In the genomic region with DNA sequence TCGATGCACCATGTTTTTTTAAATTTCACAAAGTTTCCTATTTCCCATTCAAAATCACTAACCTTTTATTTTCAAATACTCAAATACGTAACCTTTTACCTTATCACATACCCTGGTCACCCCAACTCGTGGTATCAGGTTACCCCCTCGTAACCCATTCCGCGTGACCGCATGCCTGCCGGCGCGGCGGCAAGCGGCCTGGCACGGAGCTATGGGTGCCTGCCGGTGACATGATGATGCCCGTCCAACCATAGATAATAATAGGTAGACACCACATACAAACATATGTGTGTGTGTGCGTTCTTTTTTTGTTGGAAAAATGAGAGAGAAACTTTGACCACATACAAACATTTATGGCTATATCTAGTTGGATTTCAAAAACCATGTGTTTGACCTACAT, we compare ENCODE assay signal across 4 worm cellular contexts.
TF ChIP-seq lines count a peak whose summit lies in the region.

No protein-coding gene starts in this region.

TF ChIP-seq in whole organism, L1 larva, 84 proteins besides CTCF, POLR2A, EP300 and RAD21:
- no peak for TF ChIP-seq efl-3 (GFP tag; optimal IDR thresholded peaks at IDR 0.05; lab: Kevin White, UChicago)
- TF ChIP-seq ztf-4 (tag; optimal IDR thresholded peaks at IDR 0.05; lab: Kevin White, UChicago) = peak; percentile 30

TF ChIP-seq in whole organism, L3 larva, 47 proteins besides CTCF, POLR2A, EP300 and RAD21:
- TF ChIP-seq elt-2 (tag; optimal IDR thresholded peaks at IDR 0.05; lab: Kevin White, UChicago) = no peak
- no peak for TF ChIP-seq snpc-4 (tag; optimal IDR thresholded peaks at IDR 0.05; lab: Kevin White, UChicago)
- peak; percentile 3 for TF ChIP-seq lin-39 (tag; optimal IDR thresholded peaks at IDR 0.05; lab: Kevin White, UChicago)
- TF ChIP-seq mml-1 (tag; optimal IDR thresholded peaks at IDR 0.05; lab: Kevin White, UChicago) = no peak
- TF ChIP-seq fos-1 (tag; optimal IDR thresholded peaks at IDR 0.05; lab: Kevin White, UChicago) = peak; percentile 22
- TF ChIP-seq nhr-12 (tag; optimal IDR thresholded peaks at IDR 0.05; lab: Kevin White, UChicago) = no peak
- peak; percentile 38 for TF ChIP-seq pha-4 (tag; optimal IDR thresholded peaks at IDR 0.05; lab: Kevin White, UChicago)
- TF ChIP-seq nhr-67 (tag; optimal IDR thresholded peaks at IDR 0.05; lab: Kevin White, UChicago) = no peak
- no peak for TF ChIP-seq fkh-10 (GFP tag; optimal IDR thresholded peaks at IDR 0.05; lab: Kevin White, UChicago)
TF ChIP-seq in whole organism, L3 larva: peak in this region for 3.

TF ChIP-seq in whole organism, L4 larva, 104 proteins besides CTCF, POLR2A, EP300 and RAD21:
- peak; percentile 9 for TF ChIP-seq duxl-1 (tag; optimal IDR thresholded peaks at IDR 0.05; lab: Kevin White, UChicago; ENCODE audit: poor library complexity)
- TF ChIP-seq hif-1 (tag; optimal IDR thresholded peaks at IDR 0.05; lab: Kevin White, UChicago) = peak in 1 of 2 experiments; percentile 52
- TF ChIP-seq lin-13 (GFP tag; optimal IDR thresholded peaks at IDR 0.05; lab: Kevin White, UChicago) = no peak
- TF ChIP-seq nhr-102 (tag; optimal IDR thresholded peaks at IDR 0.05; lab: Kevin White, UChicago) = peak; percentile 31
- TF ChIP-seq nhr-48 (tag; optimal IDR thresholded peaks at IDR 0.05; lab: Kevin White, UChicago) = peak; percentile 32
- TF ChIP-seq mxl-3 (GFP tag; optimal IDR thresholded peaks at IDR 0.05; lab: Kevin White, UChicago) = peak; percentile 12
- no peak for TF ChIP-seq dmd-8 (GFP tag; IDR thresholded peaks at IDR 0.05; lab: Robert Waterston, UW)
- TF ChIP-seq egl-43 (GFP tag; IDR thresholded peaks at IDR 0.05; lab: Robert Waterston, UW) = 0 out of 2 replicates have a peak, but pooled peaks have one; percentile 47
- TF ChIP-seq T26A8.4 (GFP tag; IDR thresholded peaks at IDR 0.05; lab: Robert Waterston, UW) = peak; percentile 43
- TF ChIP-seq nhr-11 (tag; optimal IDR thresholded peaks at IDR 0.05; lab: Kevin White, UChicago) = peak; percentile 15
- 0 out of 2 replicates have a peak, but pooled peaks have one; percentile 39 for TF ChIP-seq nhr-41 (GFP tag; IDR thresholded peaks at IDR 0.05; lab: Robert Waterston, UW)
- peak; percentile 48; the same call in 1 of the 2 replicates for TF ChIP-seq madf-9 (GFP tag; conservative IDR thresholded peaks at IDR 0.05; lab: Robert Waterston, UW)
- no peak for TF ChIP-seq F10B5.3 (tag; optimal IDR thresholded peaks at IDR 0.05; lab: Kevin White, UChicago)
- TF ChIP-seq hlh-30 (tag; optimal IDR thresholded peaks at IDR 0.05; lab: Kevin White, UChicago; ENCODE audit: insufficient read depth) = peak; percentile 74
- peak; percentile 3 for TF ChIP-seq spr-3 (GFP tag; optimal IDR thresholded peaks at IDR 0.05; lab: Kevin White, UChicago)
- TF ChIP-seq set-16 (GFP tag; IDR thresholded peaks at IDR 0.05; lab: Robert Waterston, UW) = peak; percentile 74
- TF ChIP-seq madf-5 (GFP tag; IDR thresholded peaks at IDR 0.05; lab: Robert Waterston, UW) = 0 out of 4 replicates have a peak, but pooled peaks of 1 of the 2 experiments have one; percentile 17
- no peak for TF ChIP-seq Y75B8A.6 (GFP tag; IDR thresholded peaks at IDR 0.05; lab: Robert Waterston, UW)
- TF ChIP-seq daf-16 (GFP tag; optimal IDR thresholded peaks at IDR 0.05; lab: Kevin White, UChicago) = no peak
- peak; percentile 63 for TF ChIP-seq daf-16 (tag; optimal IDR thresholded peaks at IDR 0.05; lab: Kevin White, UChicago)
- no peak for TF ChIP-seq nhr-76 (tag; optimal IDR thresholded peaks at IDR 0.05; lab: Kevin White, UChicago)
- peak; percentile 93 for TF ChIP-seq hlh-11 (tag; optimal IDR thresholded peaks at IDR 0.05; lab: Kevin White, UChicago)
- TF ChIP-seq Y105C5A.15 (GFP tag; IDR thresholded peaks at IDR 0.05; lab: Robert Waterston, UW) = no peak
- TF ChIP-seq nhr-111 (GFP tag; optimal IDR thresholded peaks at IDR 0.05; lab: Kevin White, UChicago) = no peak
- peak; percentile 76 for TF ChIP-seq dve-1 (tag; optimal IDR thresholded peaks at IDR 0.05; lab: Kevin White, UChicago; ENCODE audit: insufficient read depth)

TF ChIP-seq in whole organism, young adult, 124 proteins besides CTCF, POLR2A, EP300 and RAD21:
- TF ChIP-seq nhr-27 (tag; optimal IDR thresholded peaks at IDR 0.05; lab: Kevin White, UChicago) (no peak), zfh-2 (GFP tag; conservative IDR thresholded peaks at IDR 0.05; lab: Robert Waterston, UW) (peak; percentile 71)
